Fruit fly (Drosophila melanogaster) whole organism, larva: Measurements from ENCODE around the gene Cpr12A.

Experiments
- noc ChIP-seq: fragments of 200-800 bp; sonication (Bioruptor generic); optimal IDR thresholded peaks from 3 replicates; lab custom pipeline; 2019; ENCODE audit warnings: missing biosample characterization, mild to moderate bottlenecking, missing genetic modification characterization, moderate library complexity

Cpr12A gene

DNA sequence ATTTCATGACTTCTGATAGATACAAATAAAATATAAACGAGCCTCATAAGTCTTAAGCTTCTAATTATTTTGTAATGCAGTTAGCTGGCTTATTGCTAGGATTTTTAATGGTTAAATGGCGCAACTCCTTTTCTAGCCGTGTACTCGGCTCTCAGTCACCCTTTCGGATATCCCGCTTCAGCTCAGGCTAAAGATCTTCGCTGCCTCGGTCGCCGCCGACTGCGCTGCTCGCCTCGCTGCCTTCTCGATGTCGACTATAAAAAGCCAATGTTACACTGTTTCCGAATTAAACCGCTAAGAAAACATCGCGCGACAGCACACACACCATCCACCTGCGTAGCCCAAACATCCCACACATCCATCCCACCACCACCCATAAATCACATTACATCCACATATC, at the start of gene Cpr12A:
Gene Cpr12A (plus strand): TSS at position 301 of the 400 bp plus-strand sequence.
- TF ChIP-seq noc (tag; lab: Kevin White, UChicago), result no peak

DNA sequence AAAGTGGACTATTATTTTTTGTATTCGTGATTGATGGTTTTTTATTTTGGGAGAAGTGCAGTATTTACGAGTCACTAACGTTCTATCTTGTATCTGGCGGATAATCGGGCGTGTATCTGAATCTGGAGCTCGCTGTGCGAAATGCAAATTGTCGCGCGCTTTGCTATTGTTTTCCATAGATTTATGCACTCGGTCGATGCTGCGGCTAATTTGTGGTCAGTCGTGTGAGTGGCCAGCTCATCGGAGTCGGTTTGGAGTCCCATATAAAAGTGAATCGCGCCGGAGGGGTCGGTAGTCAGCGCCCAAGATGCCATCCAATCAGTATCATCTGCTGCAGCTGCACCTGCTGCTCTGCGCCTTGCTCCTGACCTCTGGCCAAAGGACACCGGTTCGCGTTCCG, 15.7 kb upstream of the Cpr12A start, which contains the start of gene CG15754:
Gene CG15754 (plus strand): TSS at position 301 of the 400 bp plus-strand sequence.
- TF ChIP-seq noc (tag; lab: Kevin White, UChicago), result no peak

DNA sequence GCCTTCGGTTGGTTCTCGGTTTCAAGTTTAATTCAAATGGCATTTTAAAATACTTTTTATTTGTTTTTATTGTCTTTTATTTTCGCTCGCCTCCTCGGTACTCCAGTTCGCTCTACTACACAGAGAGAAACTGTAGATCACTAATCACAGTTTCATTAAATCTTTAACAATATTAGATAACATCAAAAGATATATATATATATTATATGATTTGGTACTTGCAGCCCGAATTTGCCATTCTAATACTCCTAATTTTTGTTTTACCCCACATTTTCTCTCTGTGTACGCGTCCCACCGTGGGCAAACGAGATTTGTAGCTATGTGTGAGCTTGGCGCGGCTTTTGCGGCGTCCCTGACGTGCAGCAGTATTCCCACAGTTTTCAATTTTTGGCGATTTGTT, 13.8 kb upstream of the Cpr12A start:
- TF ChIP-seq noc (tag; lab: Kevin White, UChicago), result no peak

DNA sequence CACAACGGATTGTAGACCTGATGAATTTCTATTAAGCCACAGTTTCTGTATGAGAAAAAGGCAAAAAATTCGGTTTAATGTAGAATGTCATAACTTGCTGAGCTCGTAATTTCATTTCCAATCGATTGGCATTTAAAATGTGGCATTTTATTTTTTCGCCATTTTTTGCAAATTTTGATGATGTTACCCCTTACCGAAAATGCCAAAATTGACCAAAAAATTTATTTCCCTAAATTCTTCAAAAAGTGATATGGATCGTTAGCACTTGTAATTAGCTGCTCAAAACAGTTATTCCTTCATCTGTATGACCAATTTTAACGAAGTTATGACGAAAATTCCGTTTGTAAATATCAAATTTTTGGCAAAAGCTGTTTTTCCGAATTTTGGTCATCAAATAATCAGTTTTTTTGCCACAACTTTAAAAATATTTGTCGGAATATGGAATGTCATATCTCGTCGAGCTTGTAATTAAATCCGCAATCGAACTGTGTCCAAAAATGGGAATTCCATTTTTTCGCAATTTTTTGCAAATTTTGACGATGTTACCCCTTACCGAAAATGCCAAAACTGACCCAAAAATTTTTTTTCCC, 13.1 kb upstream of the Cpr12A start, which contains the start of gene CG44428:
Gene CG44428 (minus strand): TSS at position 51 of the 590 bp plus-strand sequence.
- no peak for TF ChIP-seq noc (tag; lab: Kevin White, UChicago)

DNA sequence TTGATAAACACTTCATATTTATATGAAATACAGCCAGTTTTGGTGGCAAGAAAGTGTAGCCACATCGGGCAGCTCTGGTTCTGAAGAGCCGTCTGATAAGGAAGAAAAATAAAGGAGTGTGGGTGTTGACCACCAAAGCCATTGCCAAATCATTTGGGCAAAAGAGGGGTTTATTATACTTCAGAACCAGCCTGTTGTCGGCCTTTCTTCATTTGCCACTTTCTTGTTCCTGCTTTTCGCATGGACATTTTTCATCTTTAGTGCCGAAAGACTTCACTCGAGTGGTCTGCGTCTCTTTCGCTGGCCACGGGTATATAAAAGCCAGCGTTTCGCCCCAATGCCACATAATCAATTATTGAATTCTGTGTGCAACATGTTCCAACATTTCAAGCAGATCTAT, 9.3 kb upstream of the Cpr12A start, which contains the start of gene CG15756:
Gene CG15756 (plus strand): TSS at position 301 of the 400 bp plus-strand sequence.
- no peak for TF ChIP-seq noc (tag; lab: Kevin White, UChicago)

dm6 chrX:13536776-13537175, 6.7 kb upstream of the Cpr12A start:
- no peak for TF ChIP-seq noc (tag; lab: Kevin White, UChicago)

- TF ChIP-seq noc (tag; lab: Kevin White, UChicago), result no peak
Measured at dm6 chrX:13539448-13539847, 4.0 kb upstream of the Cpr12A start.

DNA sequence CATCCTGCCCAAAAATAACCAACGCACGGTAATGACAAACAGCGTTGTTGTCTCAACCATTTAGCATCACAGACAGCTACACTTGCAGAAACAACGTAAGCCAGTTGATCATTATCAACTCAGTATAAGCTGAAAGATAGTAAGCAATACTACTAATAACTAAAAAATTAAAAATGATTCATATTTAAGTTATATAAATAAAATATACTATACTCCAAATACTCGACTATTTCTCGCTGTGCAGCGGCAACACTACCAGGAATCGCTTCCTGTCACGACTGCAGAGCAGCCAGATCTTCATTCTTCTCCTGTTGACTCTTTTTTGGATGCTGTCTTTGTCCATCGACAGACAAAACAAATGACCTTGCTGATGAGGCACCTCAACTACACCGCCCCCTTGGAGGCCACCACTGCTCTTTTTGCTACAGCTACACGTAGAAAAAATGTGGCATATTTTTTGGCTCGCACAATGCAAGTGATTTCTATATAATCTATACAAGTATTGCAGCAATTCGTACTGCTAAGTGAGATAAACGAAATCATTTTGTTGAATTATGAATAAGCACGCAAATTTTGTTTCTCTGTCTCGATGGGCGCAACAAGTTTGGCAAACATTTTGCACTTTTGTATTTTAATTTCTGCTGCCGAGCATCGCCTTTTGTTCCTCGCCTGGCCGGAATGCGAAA, 2.4 kb upstream of the Cpr12A start:
- TF ChIP-seq noc (tag; lab: Kevin White, UChicago), result no peak

DNA sequence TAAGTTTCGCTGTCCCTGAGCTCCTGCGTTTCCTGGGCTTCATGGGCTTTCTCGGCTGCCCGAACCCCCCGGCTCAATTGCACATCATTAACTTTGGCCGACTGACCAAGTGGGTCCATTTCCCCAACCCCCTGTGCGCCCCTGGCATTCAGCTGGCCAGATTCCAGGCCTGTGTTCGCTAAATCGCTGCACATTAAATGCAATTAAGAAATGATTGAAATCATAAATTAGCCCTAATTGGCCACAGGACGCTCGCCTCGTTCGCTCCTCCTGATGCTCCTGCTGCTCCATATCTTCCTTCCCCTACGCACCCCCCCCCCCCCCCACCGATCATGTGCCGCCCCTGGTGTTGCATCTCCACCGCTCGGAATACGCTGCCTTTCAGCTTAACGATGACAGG, 1.4 kb upstream of the Cpr12A start:
- TF ChIP-seq noc (tag; lab: Kevin White, UChicago), result no peak

dm6 chrX:13555700-13556099, 12.3 kb downstream of the Cpr12A start, which contains the start of gene CG11816:
CG11816 (minus strand) TSS chrX:13555800.
- no peak for TF ChIP-seq noc (tag; lab: Kevin White, UChicago)

- TF ChIP-seq noc (tag; lab: Kevin White, UChicago), result no peak
Measured at dm6 chrX:13556172-13556571, 12.7 kb downstream of the Cpr12A start, which contains the start of gene CG32631. CG32631 (plus strand) TSS chrX:13556472.

DNA sequence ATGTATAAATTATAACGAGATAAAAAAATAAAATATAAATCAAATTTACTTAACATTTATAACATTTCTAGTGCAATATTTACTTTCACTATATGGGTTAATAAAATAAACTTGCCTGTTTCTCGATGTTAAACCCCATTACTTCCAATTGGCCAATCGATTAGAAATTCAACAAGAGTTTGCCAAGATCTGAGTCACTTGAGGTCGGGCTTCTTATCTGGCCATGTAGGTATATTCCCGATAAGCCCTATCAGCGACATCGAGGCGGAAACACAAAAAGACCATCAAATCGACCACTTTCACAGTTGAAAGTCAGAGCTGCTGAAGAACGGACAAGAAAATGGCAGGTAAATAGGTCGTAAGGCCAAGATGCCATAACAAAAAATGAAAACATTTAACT, 17.9 kb downstream of the Cpr12A start, which contains the start of gene CG32633:
Gene CG32633 (plus strand): TSS at position 301 of the 400 bp plus-strand sequence.
- no peak for TF ChIP-seq noc (tag; lab: Kevin White, UChicago)

dm6 chrX:13563042-13563441, 19.6 kb downstream of the Cpr12A start:
- no peak for TF ChIP-seq noc (tag; lab: Kevin White, UChicago)

- TF ChIP-seq noc (tag; lab: Kevin White, UChicago), result no peak
Measured at dm6 chrX:13563483-13564443, 20.3 kb downstream of the Cpr12A start, which contains the start of the genes CG46311 and Tpst. CG46311 (plus strand) TSS chrX:13563823. Tpst (plus strand) TSS chrX:13563823.

dm6 chrX:13565490-13566156, 22.2 kb downstream of the Cpr12A start:
- TF ChIP-seq noc (tag; lab: Kevin White, UChicago), result no peak
